Fruit fly (Drosophila melanogaster) whole organism, prepupa: Measurements from ENCODE around the gene eIF1A.

Experiments
- Blimp-1 ChIP-seq: fragments of 200-800 bp; sonication (Bioruptor generic); optimal IDR thresholded peaks from 3 replicates; lab custom pipeline; 2017; ENCODE audit warnings: missing biosample characterization, missing genetic modification characterization, mild to moderate bottlenecking, moderate library complexity, missing genetic modification reagents
- CG11294 ChIP-seq: fragments of 200-800 bp; sonication (Bioruptor generic); IDR thresholded peaks from 2 replicates; pipeline ENCODE4 v1.3.6; 2022; ENCODE audit warnings: missing biosample characterization, missing genetic modification characterization
- CG11762 ChIP-seq: fragments of 200-800 bp; sonication (Bioruptor generic); optimal IDR thresholded peaks from 3 replicates; lab custom pipeline; 2016; ENCODE audit warnings: missing biosample characterization, missing genetic modification characterization; ENCODE audit not compliant: insufficient read depth
- CG11902 ChIP-seq: fragments of 200-800 bp; sonication (Bioruptor generic); optimal IDR thresholded peaks from 3 replicates; lab custom pipeline; 2016; ENCODE audit warnings: missing biosample characterization, missing genetic modification characterization
- CG15336 ChIP-seq: fragments of 200-800 bp; sonication (Bioruptor generic); IDR thresholded peaks from 2 replicates; pipeline ENCODE4 v1.3.6; 2022; ENCODE audit warnings: missing biosample characterization, missing genetic modification characterization
- CG1621 ChIP-seq: fragments of 200-800 bp; sonication (Bioruptor generic); optimal IDR thresholded peaks from 3 replicates; lab custom pipeline; 2018; ENCODE audit warnings: missing biosample characterization, mild to moderate bottlenecking, missing genetic modification characterization
- CG16779 ChIP-seq: fragments of 200-800 bp; sonication (Bioruptor generic); optimal IDR thresholded peaks from 3 replicates; lab custom pipeline; 2017; ENCODE audit warnings: missing biosample characterization, mild to moderate bottlenecking, missing genetic modification characterization
- CG3032 ChIP-seq: fragments of 200-800 bp; optimal IDR thresholded peaks from 2 replicates; lab custom pipeline; 2019; ENCODE audit warnings: missing biosample characterization, mild to moderate bottlenecking, missing genetic modification characterization, moderate library complexity
- CG31627 ChIP-seq: fragments of 200-800 bp; sonication (Bioruptor generic); optimal IDR thresholded peaks from 3 replicates; lab custom pipeline; 2016; ENCODE audit warnings: missing biosample characterization, missing genetic modification characterization
- CG32006 ChIP-seq: fragments of 200-800 bp; sonication (Bioruptor generic); optimal IDR thresholded peaks from 3 replicates; lab custom pipeline; 2017; ENCODE audit warnings: missing biosample characterization, mild to moderate bottlenecking, missing genetic modification characterization
- CG34406 ChIP-seq: fragments of 200-800 bp; sonication (Bioruptor generic); optimal IDR thresholded peaks from 3 replicates; lab custom pipeline; 2016; ENCODE audit warnings: missing biosample characterization, missing genetic modification characterization
- CG3919 ChIP-seq: fragments of 200-800 bp; sonication (Bioruptor generic); optimal IDR thresholded peaks from 3 replicates; lab custom pipeline; 2016; ENCODE audit warnings: missing biosample characterization, missing genetic modification characterization
- CG4318 ChIP-seq: fragments of 200-800 bp; sonication (Bioruptor generic); optimal IDR thresholded peaks from 3 replicates; lab custom pipeline; 2017; ENCODE audit warnings: missing biosample characterization, mild to moderate bottlenecking, missing genetic modification characterization
- CG6163 ChIP-seq: fragments of 200-800 bp; sonication (Bioruptor generic); IDR thresholded peaks from 3 replicates; pipeline ENCODE4 v1.3.6; 2022; ENCODE audit warnings: missing biosample characterization, missing genetic modification characterization
- CG6808 ChIP-seq: fragments of 200-800 bp; sonication (Bioruptor generic); optimal IDR thresholded peaks from 3 replicates; lab custom pipeline; 2017; ENCODE audit warnings: missing biosample characterization, missing genetic modification characterization, mild to moderate bottlenecking, moderate library complexity, missing genetic modification reagents
- CG6854 ChIP-seq: fragments of 200-800 bp; sonication (Bioruptor generic); optimal IDR thresholded peaks from 2 replicates; lab custom pipeline; 2017; ENCODE audit warnings: missing biosample characterization, mild to moderate bottlenecking, missing genetic modification characterization
- CG7368 ChIP-seq: fragments of 200-800 bp; sonication (Bioruptor generic); optimal IDR thresholded peaks from 3 replicates; lab custom pipeline; 2016; ENCODE audit warnings: missing biosample characterization, missing genetic modification characterization
- CG8119 ChIP-seq: fragments of 200-800 bp; sonication (Bioruptor generic); IDR thresholded peaks from 3 replicates; pipeline ENCODE4 v1.3.6; 2022; ENCODE audit warnings: missing biosample characterization, missing genetic modification characterization
- CG8319 ChIP-seq: fragments of 200-800 bp; sonication (Bioruptor generic); optimal IDR thresholded peaks from 3 replicates; lab custom pipeline; 2016; ENCODE audit warnings: missing biosample characterization, missing genetic modification characterization
- CG8632 ChIP-seq: fragments of 200-800 bp; sonication (Bioruptor generic); optimal IDR thresholded peaks from 3 replicates; lab custom pipeline; 2016; ENCODE audit warnings: missing biosample characterization, missing genetic modification characterization
- CG9139 ChIP-seq: fragments of 200-800 bp; sonication (Bioruptor generic); optimal IDR thresholded peaks from 3 replicates; lab custom pipeline; 2017; ENCODE audit warnings: missing biosample characterization, mild to moderate bottlenecking, missing genetic modification characterization
- Eip75B ChIP-seq: fragments of 200-800 bp; sonication (Bioruptor generic); optimal IDR thresholded peaks from 3 replicates; lab custom pipeline; 2016; ENCODE audit warnings: missing biosample characterization, missing genetic modification characterization
- Eip78C ChIP-seq: fragments of 200-800 bp; sonication (Bioruptor generic); peaks from one replicate; lab custom pipeline; 2016; ENCODE audit warnings: missing biosample characterization, missing genetic modification characterization
- Ets21C ChIP-seq: fragments of 200-800 bp; sonication (Bioruptor generic); optimal IDR thresholded peaks from 3 replicates; lab custom pipeline; 2016; ENCODE audit warnings: missing biosample characterization, missing genetic modification characterization
- Gug ChIP-seq: fragments of 200-800 bp; sonication (Bioruptor generic); IDR thresholded peaks from 2 replicates; pipeline ENCODE4 v1.3.6; 2022; ENCODE audit warnings: missing biosample characterization, missing genetic modification characterization
- Hr38 ChIP-seq: sonication (Bioruptor generic); optimal IDR thresholded peaks from 2 replicates; lab custom pipeline; 2016; ENCODE audit warnings: missing biosample characterization, missing genetic modification characterization
- Hr39 ChIP-seq: fragments of 200-800 bp; sonication (Bioruptor generic); optimal IDR thresholded peaks from 2 replicates; lab custom pipeline; 2016; ENCODE audit warnings: missing biosample characterization, missing genetic modification characterization
- Hr4 ChIP-seq: fragments of 200-800 bp; sonication (Bioruptor generic); optimal IDR thresholded peaks from 3 replicates; lab custom pipeline; 2016; ENCODE audit warnings: missing biosample characterization, missing genetic modification characterization
- Lpt ChIP-seq: fragments of 200-800 bp; sonication (Bioruptor generic); optimal IDR thresholded peaks from 3 replicates; lab custom pipeline; 2016; ENCODE audit warnings: missing biosample characterization, missing genetic modification characterization
- Met ChIP-seq: fragments of 200-800 bp; sonication (Bioruptor generic); optimal IDR thresholded peaks from 3 replicates; lab custom pipeline; 2016; ENCODE audit warnings: missing biosample characterization, missing genetic modification characterization
- OdsH ChIP-seq: fragments of 200-800 bp; sonication (Bioruptor generic); optimal IDR thresholded peaks from 3 replicates; lab custom pipeline; 2016; ENCODE audit warnings: missing biosample characterization, missing genetic modification characterization
- Smox ChIP-seq: fragments of 200-800 bp; sonication (Bioruptor generic); optimal IDR thresholded peaks from 3 replicates; lab custom pipeline; 2016; ENCODE audit warnings: missing biosample characterization, missing genetic modification characterization
- Sox102F ChIP-seq: fragments of 200-800 bp; sonication (Bioruptor generic); optimal IDR thresholded peaks from 2 replicates; lab custom pipeline; 2016; ENCODE audit warnings: missing biosample characterization, mild to moderate bottlenecking, missing genetic modification characterization
- Sox14 ChIP-seq: fragments of 200-800 bp; sonication (Bioruptor generic); optimal IDR thresholded peaks from 3 replicates; lab custom pipeline; 2016; ENCODE audit warnings: missing biosample characterization, missing genetic modification characterization
- Sox15 ChIP-seq: fragments of 200-800 bp; sonication (Bioruptor generic); optimal IDR thresholded peaks from 3 replicates; lab custom pipeline; 2016; ENCODE audit warnings: missing biosample characterization, missing genetic modification characterization
- achi ChIP-seq: fragments of 200-800 bp; sonication (Bioruptor generic); optimal IDR thresholded peaks from 3 replicates; lab custom pipeline; 2016; ENCODE audit warnings: missing biosample characterization, missing genetic modification characterization
- acj6 ChIP-seq: fragments of 200-800 bp; sonication (Bioruptor generic); optimal IDR thresholded peaks from 3 replicates; lab custom pipeline; 2016; ENCODE audit warnings: missing biosample characterization, missing genetic modification characterization
- cyc ChIP-seq: fragments of 200-800 bp; sonication (Bioruptor generic); optimal IDR thresholded peaks from 3 replicates; lab custom pipeline; 2016; ENCODE audit warnings: missing biosample characterization, missing genetic modification characterization
- dac ChIP-seq: fragments of 200-800 bp; sonication (Bioruptor generic); optimal IDR thresholded peaks from 2 replicates; lab custom pipeline; 2017; ENCODE audit warnings: missing biosample characterization, mild to moderate bottlenecking, missing genetic modification characterization
- dsx ChIP-seq: fragments of 200-800 bp; optimal IDR thresholded peaks from 3 replicates; lab custom pipeline; 2019; ENCODE audit warnings: missing biosample characterization, mild to moderate bottlenecking, missing genetic modification characterization, moderate library complexity; ENCODE audit not compliant: poor library complexity, severe bottlenecking
- esn ChIP-seq: fragments of 200-800 bp; sonication (Bioruptor generic); optimal IDR thresholded peaks from 2 replicates; lab custom pipeline; 2016; ENCODE audit warnings: missing biosample characterization, mild to moderate bottlenecking, missing genetic modification characterization, moderate library complexity
- fd59A ChIP-seq: fragments of 200-800 bp; sonication (Bioruptor generic); optimal IDR thresholded peaks from 2 replicates; lab custom pipeline; 2017; ENCODE audit warnings: missing biosample characterization, mild to moderate bottlenecking, missing genetic modification characterization, missing genetic modification reagents
- fd85E ChIP-seq: fragments of 200-800 bp; sonication (Bioruptor generic); optimal IDR thresholded peaks from 3 replicates; lab custom pipeline; 2016; ENCODE audit warnings: missing biosample characterization, missing genetic modification characterization
- fkh ChIP-seq: fragments of 200-800 bp; sonication (Bioruptor generic); optimal IDR thresholded peaks from 3 replicates; lab custom pipeline; 2017; ENCODE audit warnings: missing biosample characterization, mild to moderate bottlenecking, missing genetic modification characterization, moderate library complexity
- lz ChIP-seq: fragments of 200-800 bp; sonication (Bioruptor generic); optimal IDR thresholded peaks from 3 replicates; lab custom pipeline; 2016; ENCODE audit warnings: missing biosample characterization, missing genetic modification characterization
- net ChIP-seq: fragments of 200-800 bp; sonication (Bioruptor generic); optimal IDR thresholded peaks from 3 replicates; lab custom pipeline; 2016; ENCODE audit warnings: missing biosample characterization, missing genetic modification characterization
- salr ChIP-seq, 2 experiments: fragments of 200-800 bp; sonication (Bioruptor generic); optimal IDR thresholded peaks; 3 replicates each; lab custom pipeline; 2016 to 2018; ENCODE audit warnings: missing biosample characterization in 2 of 2, missing genetic modification characterization in 2 of 2, mild to moderate bottlenecking in 1 of 2
- spab ChIP-seq: fragments of 200-800 bp; sonication (Bioruptor generic); optimal IDR thresholded peaks from 2 replicates; lab custom pipeline; 2017; ENCODE audit warnings: missing biosample characterization, mild to moderate bottlenecking, missing genetic modification characterization, missing genetic modification reagents
- ss ChIP-seq, 2 experiments: fragments of 200-800 bp; sonication (Bioruptor generic); optimal IDR thresholded peaks; 2 replicates in 1 of 2; 3 replicates in 1 of 2; lab custom pipeline; 2017 to 2018; ENCODE audit warnings: mild to moderate bottlenecking in 2 of 2, missing biosample characterization in 2 of 2, missing genetic modification characterization in 2 of 2, moderate library complexity in 1 of 2
- svp ChIP-seq: fragments of 200-800 bp; sonication (Bioruptor generic); peaks from one replicate; lab custom pipeline; 2016; ENCODE audit warnings: missing biosample characterization, missing genetic modification characterization
- topi ChIP-seq: fragments of 200-800 bp; sonication (Bioruptor generic); optimal IDR thresholded peaks from 3 replicates; lab custom pipeline; 2016; ENCODE audit warnings: missing biosample characterization, missing genetic modification characterization
- vri ChIP-seq: fragments of 200-800 bp; sonication (Bioruptor generic); optimal IDR thresholded peaks from 3 replicates; lab custom pipeline; 2016; ENCODE audit warnings: missing biosample characterization, mild to moderate bottlenecking, missing genetic modification characterization

The eIF1A gene

DNA sequence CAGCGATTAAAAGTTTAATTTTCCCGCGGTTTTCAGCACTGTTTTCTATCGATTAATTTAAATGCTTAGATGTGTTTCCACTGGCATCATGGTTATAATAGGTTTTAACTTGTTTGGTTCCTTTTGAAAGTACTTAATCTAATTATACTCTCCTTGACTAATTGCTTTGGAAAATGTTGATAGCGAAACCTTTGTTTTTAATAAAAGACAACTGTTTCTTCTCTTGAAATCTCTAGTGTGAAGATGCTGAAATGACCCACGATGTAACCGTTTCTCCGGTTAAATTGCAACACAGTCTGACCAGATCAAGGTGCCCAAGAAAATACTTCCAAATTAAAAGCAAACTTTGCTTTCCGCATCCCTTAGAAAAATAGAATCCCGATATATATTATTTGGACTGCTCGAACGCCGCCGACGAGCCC, 24.4 kb downstream of the eIF1A start, which contains the start of gene Dlc90F:
Gene Dlc90F (plus strand): TSS at position 330 of the 422 bp plus-strand sequence.
- TF ChIP-seq CG6163 (peak; percentile 81), Gug (peak; percentile 86), net (GFP tag; lab: Kevin White, UChicago) (no peak), CG3032 (tag; lab: Kevin White, UChicago) (peak; percentile 76), esn (GFP tag; lab: Kevin White, UChicago) (peak; percentile 71), fkh (no peak), CG8319 (GFP tag; lab: Kevin White, UChicago) (peak; percentile 18), salr (GFP tag; optimal IDR thresholded peaks at IDR 0.05; lab: Kevin White, UChicago) (peak in 1 of 2 experiments; percentile 42), topi (GFP tag; lab: Kevin White, UChicago) (peak; percentile 63), dac (GFP tag; lab: Kevin White, UChicago) (no peak), CG4318 (GFP tag; lab: Kevin White, UChicago) (peak; percentile 45), Met (GFP tag; lab: Kevin White, UChicago) (no peak), CG6854 (GFP tag; lab: Kevin White, UChicago) (no peak), lz (peak; percentile 79), Ets21C (GFP tag; lab: Kevin White, UChicago) (peak; percentile 70), CG11294 (GFP tag; lab: Robert Waterston, UW) (peak; percentile 54; the same call in 1 of the 2 replicates), CG32006 (GFP tag; lab: Kevin White, UChicago) (no peak), CG9139 (GFP tag; lab: Kevin White, UChicago) (no peak), CG6808 (GFP tag; lab: Kevin White, UChicago) (no peak), OdsH (GFP tag; lab: Kevin White, UChicago) (peak; percentile 76), Sox14 (peak; percentile 77), CG3919 (GFP tag; lab: Kevin White, UChicago) (no peak), Hr39 (GFP tag; lab: Kevin White, UChicago) (peak; percentile 84), CG16779 (tag; lab: Kevin White, UChicago) (no peak), Sox15 (peak; percentile 64), CG11762 (no peak), Lpt (GFP tag; lab: Kevin White, UChicago) (no peak), Sox102F (GFP tag; lab: Kevin White, UChicago) (no peak), CG7368 (GFP tag; lab: Kevin White, UChicago) (peak; percentile 34), Blimp-1 (GFP tag; lab: Kevin White, UChicago) (peak; percentile 16), CG8632 (GFP tag; lab: Kevin White, UChicago) (peak; percentile 8), CG34406 (peak; percentile 32), acj6 (GFP tag; lab: Kevin White, UChicago) (no peak), CG11902 (GFP tag; lab: Kevin White, UChicago) (peak; percentile 36), fd85E (no peak), Eip75B (GFP tag; lab: Kevin White, UChicago) (no peak), vri (GFP tag; lab: Kevin White, UChicago) (no peak), svp (GFP tag; lab: Kevin White, UChicago) (no peak), Hr38 (GFP tag; lab: Kevin White, UChicago) (peak; percentile 17), ss (GFP tag; optimal IDR thresholded peaks at IDR 0.05; lab: Kevin White, UChicago) (no peak), Hr4 (GFP tag; lab: Kevin White, UChicago) (peak; percentile 72), fd59A (GFP tag; lab: Kevin White, UChicago) (peak; percentile 25), CG1621 (peak; percentile 33), Smox (no peak), CG31627 (GFP tag; lab: Kevin White, UChicago) (peak; percentile 84), achi (no peak), CG15336 (GFP tag; lab: Robert Waterston, UW) (0 out of 2 replicates have a peak, but pooled peaks have one; percentile 24), Eip78C (GFP tag; lab: Kevin White, UChicago) (peak; percentile 78), cyc (GFP tag; lab: Kevin White, UChicago) (peak; percentile 73), dsx (GFP tag; lab: Kevin White, UChicago) (no peak), CG8119 (peak; percentile 50; the same call in 2 of the 3 replicates), spab (GFP tag; lab: Kevin White, UChicago) (no peak)
